Fruit fly (Drosophila melanogaster) whole organism: Measurements from ENCODE around the gene alpha-Man-IIb.

Experiments
- CG8478 ChIP-seq: fragments of >200 bp; optimal IDR thresholded peaks from 2 replicates; lab custom pipeline; 2018; ENCODE audit warnings: inconsistent platforms
- EcR ChIP-seq, 2 experiments: fragments of >200 bp; optimal IDR thresholded peaks; 2 replicates each; lab custom pipeline; 2017; ENCODE audit warnings: missing biosample characterization in 2 of 2, missing genetic modification characterization in 2 of 2, missing genetic modification reagents in 2 of 2
- pan ChIP-seq: fragments of >200 bp; optimal IDR thresholded peaks from 2 replicates; lab custom pipeline; 2017
- psq ChIP-seq: fragments of >200 bp; optimal IDR thresholded peaks from 2 replicates; lab custom pipeline; 2017
- usp ChIP-seq: fragments of >200 bp; optimal IDR thresholded peaks from 2 replicates; lab custom pipeline; 2017; ENCODE audit warnings: missing biosample characterization, missing genetic modification characterization, mixed read lengths

dm6 chr3R:15846234-15846633 lies 42.2 kb downstream of the alpha-Man-IIb start, which contains the start of gene CG4546:
- TF ChIP-seq psq (lab: Kevin White, UChicago) (no peak), usp (GFP tag; lab: Kevin White, UChicago) (no peak), CG8478 (lab: Kevin White, UChicago) (no peak), pan (lab: Kevin White, UChicago) (no peak), EcR (GFP tag; optimal IDR thresholded peaks at IDR 0.05; lab: Kevin White, UChicago) (no peak)
